Worm (Caenorhabditis elegans): ENCODE measurements around the gene scyl-1.
A peak's percentile ranks its signal among the peaks of the same experiment; 100 is the strongest.

The scyl-1 gene

DNA sequence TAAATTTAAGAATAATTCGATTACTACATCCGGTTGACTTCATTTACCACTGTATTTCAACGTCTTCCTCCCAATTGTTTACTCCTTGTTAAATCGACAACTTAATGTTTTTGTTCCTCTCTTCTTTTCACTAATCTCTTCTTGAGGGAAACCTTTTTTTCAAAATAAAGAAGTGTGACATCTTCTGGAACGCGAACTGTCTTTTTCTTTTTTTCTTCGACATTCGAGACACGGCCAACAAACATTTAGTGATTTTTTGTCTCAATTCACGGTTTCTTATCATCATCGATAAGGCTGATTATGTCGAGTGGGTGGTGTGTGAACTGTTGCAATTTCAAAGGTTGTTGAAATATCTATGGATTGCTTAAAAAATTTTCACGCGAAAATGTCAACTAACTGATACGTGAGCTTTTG lies 43.7 kb upstream of the scyl-1 start (continued):
- TF ChIP-seq dmd-9 (GFP tag; IDR thresholded peaks at IDR 0.05) = no peak
- TF ChIP-seq ZK337.2 (GFP tag; IDR thresholded peaks at IDR 0.05) = no peak
- no peak for TF ChIP-seq zip-2 (tag; optimal IDR thresholded peaks at IDR 0.05)
- TF ChIP-seq spr-3 (GFP tag; optimal IDR thresholded peaks at IDR 0.05) = no peak
- TF ChIP-seq Y75B8A.6 (GFP tag; IDR thresholded peaks at IDR 0.05) = no peak
- TF ChIP-seq daf-12 (tag; optimal IDR thresholded peaks at IDR 0.05) = no peak
- no peak for TF ChIP-seq aly-2 (tag; optimal IDR thresholded peaks at IDR 0.05)
- TF ChIP-seq mdt-29 (GFP tag; IDR thresholded peaks at IDR 0.05) = no peak

ce11 chrV:13083751-13084672 lies 42.5 kb upstream of the scyl-1 start:
- TF ChIP-seq zag-1 (tag; optimal IDR thresholded peaks at IDR 0.05) = no peak
- no peak for TF ChIP-seq mep-1 (tag; optimal IDR thresholded peaks at IDR 0.05)
- TF ChIP-seq skn-1 (tag; optimal IDR thresholded peaks at IDR 0.05) = no peak
- peak; percentile 37 for TF ChIP-seq fkh-10 (GFP tag; optimal IDR thresholded peaks at IDR 0.05)
- TF ChIP-seq zip-2 (tag; optimal IDR thresholded peaks at IDR 0.05) = no peak
- no peak for TF ChIP-seq arid-1 (GFP tag; conservative IDR thresholded peaks at IDR 0.05)
- no peak for TF ChIP-seq aly-2 (tag; optimal IDR thresholded peaks at IDR 0.05)
- TF ChIP-seq Y5F2A.4 (GFP tag; optimal IDR thresholded peaks at IDR 0.05) = no peak
- TF ChIP-seq vab-7 (GFP tag; IDR thresholded peaks at IDR 0.05) = no peak
- TF ChIP-seq Y48G9A.11 (GFP tag; IDR thresholded peaks at IDR 0.05) = no peak
- TF ChIP-seq pqm-1 (tag; optimal IDR thresholded peaks at IDR 0.05) = peak; percentile 22
- TF ChIP-seq F37D6.2 (tag; optimal IDR thresholded peaks at IDR 0.05) = no peak
- TF ChIP-seq mxl-3 (GFP tag; optimal IDR thresholded peaks at IDR 0.05) = no peak
- no peak for TF ChIP-seq Y105C5A.15 (GFP tag; IDR thresholded peaks at IDR 0.05)
- no peak for TF ChIP-seq unc-39 (tag; optimal IDR thresholded peaks at IDR 0.05)
- no peak for TF ChIP-seq daf-19 (GFP tag; conservative IDR thresholded peaks at IDR 0.05)
- TF ChIP-seq hlh-11 (tag; optimal IDR thresholded peaks at IDR 0.05) = no peak
- no peak for TF ChIP-seq zfp-3 (GFP tag; conservative IDR thresholded peaks at IDR 0.05)
- no peak for TF ChIP-seq sdz-12 (GFP tag; optimal IDR thresholded peaks at IDR 0.05)
- no peak for TF ChIP-seq ceh-32 (tag; optimal IDR thresholded peaks at IDR 0.05; ENCODE audit: poor library complexity)
- TF ChIP-seq nhr-41 (GFP tag; IDR thresholded peaks at IDR 0.05) = no peak
- TF ChIP-seq lim-7 (GFP tag; IDR thresholded peaks at IDR 0.05) = no peak
- TF ChIP-seq ceh-82 (tag; optimal IDR thresholded peaks at IDR 0.05) = no peak
- no peak for TF ChIP-seq zip-11 (GFP tag; IDR thresholded peaks at IDR 0.05)
- no peak for TF ChIP-seq dmd-9 (GFP tag; IDR thresholded peaks at IDR 0.05)
- TF ChIP-seq nhr-237 (tag; optimal IDR thresholded peaks at IDR 0.05) = no peak
- peak in 1 of 2 experiments; percentile 83 for TF ChIP-seq unc-62 (GFP tag; optimal IDR thresholded peaks at IDR 0.05 in 1 of 2)
- TF ChIP-seq unc-62 (tag; optimal IDR thresholded peaks at IDR 0.05) = no peak
- no peak for TF ChIP-seq snpc-4 (tag; optimal IDR thresholded peaks at IDR 0.05)
- TF ChIP-seq nhr-111 (GFP tag; optimal IDR thresholded peaks at IDR 0.05) = no peak
- TF ChIP-seq ceh-44 (GFP tag; IDR thresholded peaks at IDR 0.05) = no peak
- TF ChIP-seq tra-1 (GFP tag; IDR thresholded peaks at IDR 0.05) = no peak
- no peak for TF ChIP-seq nhr-11 (tag; optimal IDR thresholded peaks at IDR 0.05)
- no peak for TF ChIP-seq Y75B8A.6 (GFP tag; IDR thresholded peaks at IDR 0.05)
- peak; percentile 96 for TF ChIP-seq aha-1 (tag)
- TF ChIP-seq hif-1 (tag; optimal IDR thresholded peaks at IDR 0.05) = peak in 1 of 2 experiments; percentile 25
- no peak for TF ChIP-seq dpl-1 (GFP tag; optimal IDR thresholded peaks at IDR 0.05)
- TF ChIP-seq unc-130 (GFP tag; optimal IDR thresholded peaks at IDR 0.05) = no peak
- no peak for TF ChIP-seq nhr-76 (tag; optimal IDR thresholded peaks at IDR 0.05)
- peak in 1 of 2 experiments; percentile 98 for TF ChIP-seq daf-16 (GFP tag; optimal IDR thresholded peaks at IDR 0.05)
- TF ChIP-seq daf-16 (tag; optimal IDR thresholded peaks at IDR 0.05) = peak; percentile 38
- no peak for TF ChIP-seq snpc-1.2 (GFP tag; IDR thresholded peaks at IDR 0.05)
- no peak for TF ChIP-seq mxl-2 (GFP tag; conservative IDR thresholded peaks at IDR 0.05)
- no peak for TF ChIP-seq lin-39 (tag; optimal IDR thresholded peaks at IDR 0.05)

Data from whole organism, L4 larva.